Worm (Caenorhabditis elegans): ENCODE measurements around the gene fbxa-106.

The fbxa-106 gene

DNA sequence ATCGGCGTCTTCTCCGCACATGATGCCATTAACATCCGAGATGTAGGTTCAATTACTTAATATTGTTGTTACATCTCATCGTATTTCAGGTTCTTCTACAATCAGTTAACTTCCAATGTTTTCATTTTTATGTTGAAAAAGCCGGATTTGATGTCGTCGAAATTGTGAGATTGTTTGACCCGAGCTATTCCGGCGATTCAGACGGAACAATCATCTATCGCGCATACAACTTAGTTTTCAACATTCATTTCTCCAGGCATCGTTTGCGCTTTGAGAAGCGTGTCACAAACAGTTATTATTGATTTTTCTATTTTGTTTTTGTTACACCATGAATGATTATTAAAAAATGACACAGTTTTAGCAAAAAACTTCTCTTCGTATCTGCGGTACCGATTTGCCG is 43.5 kb upstream of the fbxa-106 start:
- TF ChIP-seq tbx-2 (tag; optimal IDR thresholded peaks at IDR 0.05) (no peak), lir-3 (tag; optimal IDR thresholded peaks at IDR 0.05; ENCODE audit: poor library complexity) (no peak), nhr-28 (tag; optimal IDR thresholded peaks at IDR 0.05) (no peak), pqm-1 (tag; optimal IDR thresholded peaks at IDR 0.05) (no peak), zip-4 (GFP tag; optimal IDR thresholded peaks at IDR 0.05) (no peak), snpc-4 (tag; optimal IDR thresholded peaks at IDR 0.05) (no peak), ztf-11 (tag; optimal IDR thresholded peaks at IDR 0.05) (no peak), elt-2 (tag; optimal IDR thresholded peaks at IDR 0.05) (no peak), mab-9 (GFP tag; IDR thresholded peaks at IDR 0.05) (no peak), ceh-90 (tag; optimal IDR thresholded peaks at IDR 0.05) (no peak), nhr-84 (tag; optimal IDR thresholded peaks at IDR 0.05) (no peak), ceh-88 (GFP tag; IDR thresholded peaks at IDR 0.05) (no peak), aha-1 (tag; optimal IDR thresholded peaks at IDR 0.05) (no peak), irx-1 (tag; optimal IDR thresholded peaks at IDR 0.05) (no peak), dsc-1 (tag; optimal IDR thresholded peaks at IDR 0.05) (no peak), tlp-1 (tag; optimal IDR thresholded peaks at IDR 0.05) (no peak), ceh-82 (tag; optimal IDR thresholded peaks at IDR 0.05) (no peak), aly-2 (tag; optimal IDR thresholded peaks at IDR 0.05) (no peak), jun-1 (tag; optimal IDR thresholded peaks at IDR 0.05) (no peak), hlh-4 (tag; optimal IDR thresholded peaks at IDR 0.05) (no peak)

DNA sequence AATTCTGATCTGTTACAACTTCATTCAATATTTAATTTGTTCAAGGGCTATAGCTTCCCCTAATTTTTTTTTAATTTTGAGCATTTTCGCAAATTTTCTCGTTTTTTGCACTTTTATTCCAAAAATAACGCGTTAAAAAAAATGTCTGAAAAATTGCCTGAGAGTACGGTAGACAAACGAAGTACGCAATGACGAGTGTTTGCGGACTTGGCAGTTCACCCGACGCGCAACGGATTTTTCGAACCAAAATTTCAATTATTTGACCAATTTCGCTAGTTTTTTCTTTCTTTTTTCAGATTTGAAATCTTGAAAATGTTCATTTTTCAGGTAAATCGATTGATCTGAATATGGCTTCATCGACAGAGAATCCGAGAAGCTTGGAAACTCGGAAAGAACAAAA is 42.2 kb upstream of the fbxa-106 start, which contains the start of gene fbxa-211:
Gene fbxa-211 (plus strand): TSS at position 328 of the 400 bp plus-strand sequence.
- TF ChIP-seq fos-1 (tag; optimal IDR thresholded peaks at IDR 0.05) (no peak), lin-15B (tag; optimal IDR thresholded peaks at IDR 0.05) (no peak), nhr-71 (tag; optimal IDR thresholded peaks at IDR 0.05) (no peak)

DNA sequence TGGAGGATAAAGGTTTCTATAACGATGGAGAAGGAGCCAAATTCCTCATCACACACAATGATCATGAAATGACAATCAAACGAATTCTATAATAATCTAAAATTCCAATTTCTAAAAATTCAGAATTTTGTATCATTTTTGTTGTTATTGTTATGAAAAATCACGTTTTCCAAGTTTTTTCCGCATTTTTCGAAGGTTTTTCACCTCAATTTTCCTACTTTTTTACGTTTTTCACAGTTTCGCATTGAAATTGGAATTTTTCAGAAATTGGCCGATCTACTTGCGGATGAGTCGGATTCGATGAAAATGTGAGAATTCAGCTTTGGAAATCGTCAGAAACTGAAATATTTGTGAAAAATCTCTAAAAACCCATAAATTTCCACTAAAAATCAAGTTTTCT is 40.1 kb upstream of the fbxa-106 start, which contains the start of gene fbxa-210:
Gene fbxa-210 (plus strand): TSS at position 301 of the 400 bp plus-strand sequence.
- TF ChIP-seq lin-14 (GFP tag; optimal IDR thresholded peaks at IDR 0.05): no peak
- no peak for TF ChIP-seq C04F5.9 (tag; optimal IDR thresholded peaks at IDR 0.05)
- TF ChIP-seq mep-1 (tag; optimal IDR thresholded peaks at IDR 0.05): no peak
- no peak for TF ChIP-seq unc-98 (GFP tag; IDR thresholded peaks at IDR 0.05)
- no peak for TF ChIP-seq nhr-77 (tag; optimal IDR thresholded peaks at IDR 0.05)
- TF ChIP-seq unc-130 (tag; optimal IDR thresholded peaks at IDR 0.05): no peak
- TF ChIP-seq nhr-12 (tag; optimal IDR thresholded peaks at IDR 0.05): no peak
- no peak for TF ChIP-seq tlp-1 (tag; optimal IDR thresholded peaks at IDR 0.05)
- no peak for TF ChIP-seq snpc-4 (tag; optimal IDR thresholded peaks at IDR 0.05)
- no peak for TF ChIP-seq grh-1 (GFP tag; IDR thresholded peaks at IDR 0.05)
- TF ChIP-seq C34B4.2 (tag; optimal IDR thresholded peaks at IDR 0.05): no peak
- TF ChIP-seq hlh-4 (tag; optimal IDR thresholded peaks at IDR 0.05): no peak
- no peak for TF ChIP-seq fkh-8 (tag; optimal IDR thresholded peaks at IDR 0.05)
- TF ChIP-seq jun-1 (tag; optimal IDR thresholded peaks at IDR 0.05): no peak
- no peak for TF ChIP-seq lin-35 (GFP tag; optimal IDR thresholded peaks at IDR 0.05)

DNA sequence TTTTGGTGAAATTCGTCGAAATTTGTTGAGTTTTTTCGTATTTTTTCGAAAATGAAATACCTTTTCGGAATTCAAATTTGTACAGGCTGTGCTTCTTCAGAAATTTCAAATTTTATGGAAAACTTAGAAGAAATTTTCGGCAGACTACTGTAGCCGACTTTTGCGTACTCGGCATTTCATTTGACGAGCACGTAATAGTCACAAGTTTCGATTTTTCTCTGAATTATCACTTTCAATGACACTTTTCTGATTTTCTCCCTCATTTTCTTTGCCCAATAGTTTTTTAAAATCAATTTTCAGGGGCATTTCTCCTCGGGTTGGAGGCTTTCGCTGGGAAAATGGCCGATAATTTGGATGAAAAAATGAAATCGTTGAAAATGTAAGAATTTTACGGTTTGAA is 38.6 kb upstream of the fbxa-106 start, which contains the start of gene fbxa-107:
Gene fbxa-107 (plus strand): TSS at position 301 of the 400 bp plus-strand sequence.
- no peak for TF ChIP-seq rnt-1 (tag; optimal IDR thresholded peaks at IDR 0.05)
- TF ChIP-seq nhr-20 (tag; optimal IDR thresholded peaks at IDR 0.05): no peak
- no peak for TF ChIP-seq hlh-17 (GFP tag; optimal IDR thresholded peaks at IDR 0.05; ENCODE audit: borderline replicate concordance)
- no peak for TF ChIP-seq snpc-4 (tag; optimal IDR thresholded peaks at IDR 0.05)
- no peak for TF ChIP-seq lin-39 (tag; optimal IDR thresholded peaks at IDR 0.05)
- no peak for TF ChIP-seq zip-4 (GFP tag; optimal IDR thresholded peaks at IDR 0.05)
